Worm (Caenorhabditis elegans) whole organism, young adult: ENCODE measurements around the gene ugt-52.

Source experiments
- hsf-1 ChIP-seq: fragments of 200-800 bp; sonication (Bioruptor generic); IDR thresholded peaks from 2 replicates; pipeline ENCODE4 v1.3.6; 2022; ENCODE audit warnings: missing genetic modification reagents, missing genetic modification characterization, missing compliant biosample characterization
- let-526 ChIP-seq: fragments of 200-800 bp; sonication (Bioruptor generic); IDR thresholded peaks from 2 replicates; pipeline ENCODE4 v1.3.6; 2022; ENCODE audit warnings: missing genetic modification reagents, missing genetic modification characterization, missing compliant biosample characterization
- mxl-1 ChIP-seq: sonication (generic microtip); optimal IDR thresholded peaks from 2 replicates; lab custom pipeline; 2016; ENCODE audit warnings: missing genetic modification characterization, missing compliant biosample characterization

DNA sequence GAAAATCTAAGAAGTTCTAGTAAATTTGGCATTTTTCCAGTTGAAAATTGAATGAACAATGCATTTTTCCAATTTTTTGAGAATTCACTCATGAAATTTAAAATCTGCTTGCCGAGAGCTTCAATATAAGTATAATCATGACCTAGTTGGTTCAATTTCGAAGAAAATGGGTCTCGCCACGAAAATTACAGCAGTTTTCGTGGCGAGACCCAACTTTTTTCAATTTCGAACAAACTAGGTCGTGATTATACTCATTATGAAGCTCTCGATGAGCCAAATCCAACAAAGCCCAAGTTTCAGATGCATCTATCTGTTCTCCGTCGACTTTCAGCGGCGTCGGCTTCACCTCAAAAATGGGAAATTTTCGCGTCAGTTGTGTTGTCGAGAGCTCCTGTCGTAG, 21.9 kb downstream of the ugt-52 start, which contains the start of gene mrpl-46:
- TF ChIP-seq let-526 = no peak
- no peak for TF ChIP-seq mxl-1 (tag; lab: Kevin White, UChicago)
- TF ChIP-seq hsf-1 (GFP tag; lab: Robert Waterston, UW) = no peak
